Fruit fly (Drosophila melanogaster): ENCODE measurements around the gene SdicC.
"Not testable (repeated sequence)": the region's sequence is repeated elsewhere in the genome, so short reads cannot be mapped to it uniquely, and the experiment has no call there.

Gene SdicC

DNA sequence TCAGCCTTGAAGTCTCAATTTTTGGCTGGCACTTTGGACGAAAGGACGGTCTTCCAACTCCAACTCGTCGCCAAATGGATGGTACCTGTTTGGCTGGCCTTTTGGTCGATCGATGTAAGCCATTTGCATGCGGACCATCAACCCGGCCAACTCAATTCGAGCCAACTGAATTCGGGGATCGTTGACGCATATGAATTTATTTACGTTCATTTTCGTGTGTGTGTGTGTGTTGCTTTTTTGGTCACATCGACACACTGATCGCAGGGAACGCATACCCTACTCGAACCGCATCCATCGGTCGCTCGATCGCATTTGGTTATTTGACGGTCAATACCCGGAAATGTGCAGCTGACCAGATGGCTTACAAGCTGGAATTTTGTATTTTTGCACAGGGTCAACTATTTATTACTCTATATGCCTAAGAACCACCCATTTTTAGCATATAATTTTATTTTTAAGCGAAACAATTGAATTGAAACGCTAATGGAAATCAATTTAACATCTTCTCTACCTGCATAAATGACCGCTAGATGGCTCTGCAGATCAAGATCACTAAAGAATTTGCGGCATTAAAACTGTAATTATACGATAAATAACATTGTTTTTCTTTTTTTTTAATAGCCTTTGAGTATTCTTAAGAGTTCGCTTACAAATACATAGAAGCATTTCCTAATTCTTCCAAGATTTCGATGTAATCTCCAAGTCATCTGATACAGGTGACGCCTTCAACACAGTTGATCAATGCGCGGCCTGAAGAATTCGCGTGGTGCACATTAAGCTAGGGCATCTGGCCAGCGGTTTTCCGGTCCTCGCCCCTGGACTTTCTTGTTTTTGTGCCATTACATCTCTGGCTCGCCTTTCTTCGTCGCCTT is 21.9 kb upstream of the SdicC start:
- no peak for TF ChIP-seq Myc (optimal IDR thresholded peaks at IDR 0.05)
- no peak for TF ChIP-seq insv (optimal IDR thresholded peaks at IDR 0.05)
- no peak for TF ChIP-seq psq (optimal IDR thresholded peaks at IDR 0.05)
- no peak for TF ChIP-seq h (optimal IDR thresholded peaks at IDR 0.05)
- TF ChIP-seq ttk (optimal IDR thresholded peaks at IDR 0.05): no peak
- TF ChIP-seq Sin3A (optimal IDR thresholded peaks at IDR 0.05): no peak

DNA sequence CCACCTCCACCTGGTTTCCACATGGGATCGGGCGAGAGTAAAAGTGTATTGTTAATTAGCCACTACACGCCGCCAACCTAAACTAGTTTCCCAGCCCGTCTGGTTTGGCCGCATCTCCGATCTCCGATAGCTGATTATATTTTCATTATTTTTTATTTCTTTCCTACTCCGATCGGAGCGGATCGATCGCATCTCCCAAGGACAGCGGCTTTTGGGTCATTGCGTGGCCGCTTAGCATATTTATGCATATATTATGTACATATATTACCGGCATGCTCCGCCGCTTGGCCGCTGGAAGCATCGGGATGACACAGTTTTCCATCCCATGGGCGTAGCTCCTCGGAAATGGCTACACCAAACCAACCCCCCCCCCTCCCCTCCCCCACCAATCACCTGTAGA is 20.9 kb upstream of the SdicC start:
- TF ChIP-seq Myc (optimal IDR thresholded peaks at IDR 0.05) (no peak), insv (optimal IDR thresholded peaks at IDR 0.05) (no peak), h (optimal IDR thresholded peaks at IDR 0.05) (no peak), Sin3A (optimal IDR thresholded peaks at IDR 0.05) (no peak), psq (optimal IDR thresholded peaks at IDR 0.05) (no peak), ttk (optimal IDR thresholded peaks at IDR 0.05) (no peak)

DNA sequence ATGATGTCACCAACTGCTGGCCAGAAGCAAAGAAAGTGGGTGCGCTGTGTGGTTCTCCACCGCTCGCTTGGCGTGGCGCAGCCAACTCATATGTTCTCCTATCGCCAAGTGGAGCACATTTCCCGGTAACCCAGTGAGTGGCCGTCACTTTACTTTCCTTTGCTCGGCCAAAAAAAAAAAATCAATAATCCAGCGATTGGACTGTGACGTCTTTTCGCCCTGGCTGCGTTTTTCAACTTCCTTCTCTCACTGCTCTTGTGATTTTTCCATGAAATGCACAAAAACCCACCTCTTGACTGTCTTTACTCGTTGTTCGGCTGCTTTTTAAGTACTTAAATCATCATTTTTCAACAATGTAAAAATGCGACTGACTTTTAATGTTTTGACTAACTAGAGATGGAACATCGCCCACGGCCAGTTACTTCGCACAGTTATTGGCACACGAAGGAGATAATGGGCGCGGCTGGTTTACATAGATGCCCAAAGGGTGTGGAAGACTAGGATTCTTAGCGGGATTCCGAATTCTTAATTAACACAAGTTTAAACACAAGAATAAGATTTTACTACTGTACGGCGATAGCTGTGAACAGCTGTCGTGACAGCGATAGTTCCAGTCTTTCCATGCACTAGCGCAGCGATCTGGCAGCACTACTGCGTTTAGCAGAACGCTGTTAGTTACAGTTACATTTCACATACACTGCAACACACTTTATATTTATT is 18.9 kb upstream of the SdicC start, which contains the start of gene sw:
Gene sw, minus strand, starts transcription at position 589 of the 720 bp plus-strand sequence.
- TF ChIP-seq insv (optimal IDR thresholded peaks at IDR 0.05) (no peak), h (optimal IDR thresholded peaks at IDR 0.05) (no peak), psq (optimal IDR thresholded peaks at IDR 0.05) (no peak), Myc (optimal IDR thresholded peaks at IDR 0.05) (no peak), ttk (optimal IDR thresholded peaks at IDR 0.05) (no peak), Sin3A (optimal IDR thresholded peaks at IDR 0.05) (no peak)

DNA sequence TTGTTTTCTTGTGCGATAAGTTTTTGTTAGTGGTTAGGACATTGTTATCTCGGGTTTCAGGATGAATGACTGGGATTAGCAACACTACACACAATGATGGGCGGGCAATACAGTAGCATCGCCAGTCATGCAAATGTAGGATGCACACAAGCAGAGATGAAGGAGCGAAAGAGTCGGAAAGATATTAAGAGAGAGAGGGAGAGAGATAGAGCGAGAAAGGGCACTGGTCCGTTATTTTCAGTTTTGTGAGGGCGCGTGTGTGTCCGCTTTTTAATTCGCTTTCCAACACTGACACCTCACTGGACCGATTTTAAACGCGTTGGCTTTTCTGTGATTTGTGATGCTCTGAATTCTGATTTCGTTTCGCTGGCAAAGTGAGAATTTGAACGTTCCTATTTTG is 14.6 kb upstream of the SdicC start:
- TF ChIP-seq psq (optimal IDR thresholded peaks at IDR 0.05) (no peak), Myc (optimal IDR thresholded peaks at IDR 0.05) (no peak), ttk (optimal IDR thresholded peaks at IDR 0.05) (no peak), insv (optimal IDR thresholded peaks at IDR 0.05) (no peak), Sin3A (optimal IDR thresholded peaks at IDR 0.05) (no peak)

DNA sequence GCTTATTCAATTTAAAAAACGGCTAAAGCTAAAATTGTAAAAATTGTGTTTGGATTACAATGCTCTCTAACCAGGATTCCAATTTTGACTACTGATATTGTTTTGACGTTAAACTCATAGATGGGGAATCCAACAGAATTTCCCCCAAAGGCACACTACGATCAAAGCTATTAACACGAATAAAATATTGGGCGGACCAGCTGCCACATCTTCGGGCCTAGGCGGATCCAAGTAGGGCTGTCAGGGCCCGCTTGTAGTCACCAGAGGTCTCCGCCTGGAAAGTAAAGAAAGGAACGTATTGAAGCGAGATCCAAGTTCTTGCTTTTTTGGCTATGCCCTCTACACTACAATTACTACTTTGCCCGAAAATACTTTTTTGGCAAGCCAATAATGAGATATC is 7.9 kb upstream of the SdicC start, which contains the start of gene Sdic4:
Gene Sdic4, minus strand, starts transcription at position 101 of the 400 bp plus-strand sequence.
- not testable (repeated sequence) for TF ChIP-seq insv, Sin3A, ttk (optimal IDR thresholded peaks at IDR 0.05)

DNA sequence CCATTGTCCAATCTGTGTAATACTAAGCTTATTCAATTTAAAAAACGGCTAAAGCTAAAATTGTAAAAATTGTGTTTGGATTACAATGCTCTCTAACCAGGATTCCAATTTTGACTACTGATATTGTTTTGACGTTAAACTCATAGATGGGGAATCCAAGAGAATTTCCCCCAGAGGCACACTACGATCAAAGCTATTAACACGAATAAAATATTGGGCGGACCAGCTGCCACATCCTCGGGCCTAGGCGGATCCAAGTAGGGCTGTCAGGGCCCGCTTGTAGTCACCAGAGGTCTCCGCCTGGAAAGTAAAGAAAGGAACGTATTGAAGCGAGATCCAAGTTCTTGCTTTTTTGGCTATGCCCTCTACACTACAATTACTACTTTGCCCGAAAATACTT is 7.6 kb downstream of the SdicC start, which contains the start of gene SdicB:
Gene SdicB, minus strand, starts transcription at position 101 of the 400 bp plus-strand sequence.
- not testable (repeated sequence) for TF ChIP-seq Myc, Sin3A, psq (optimal IDR thresholded peaks at IDR 0.05)

DNA sequence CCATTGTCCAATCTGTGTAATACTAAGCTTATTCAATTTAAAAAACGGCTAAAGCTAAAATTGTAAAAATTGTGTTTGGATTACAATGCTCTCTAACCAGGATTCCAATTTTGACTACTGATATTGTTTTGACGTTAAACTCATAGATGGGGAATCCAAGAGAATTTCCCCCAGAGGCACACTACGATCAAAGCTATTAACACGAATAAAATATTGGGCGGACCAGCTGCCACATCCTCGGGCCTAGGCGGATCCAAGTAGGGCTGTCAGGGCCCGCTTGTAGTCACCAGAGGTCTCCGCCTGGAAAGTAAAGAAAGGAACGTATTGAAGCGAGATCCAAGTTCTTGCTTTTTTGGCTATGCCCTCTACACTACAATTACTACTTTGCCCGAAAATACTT is 15.2 kb downstream of the SdicC start, which contains the start of gene SdicA:
Gene SdicA, minus strand, starts transcription at position 101 of the 400 bp plus-strand sequence.
- TF ChIP-seq insv, psq, Myc (optimal IDR thresholded peaks at IDR 0.05): not testable (repeated sequence)

DNA sequence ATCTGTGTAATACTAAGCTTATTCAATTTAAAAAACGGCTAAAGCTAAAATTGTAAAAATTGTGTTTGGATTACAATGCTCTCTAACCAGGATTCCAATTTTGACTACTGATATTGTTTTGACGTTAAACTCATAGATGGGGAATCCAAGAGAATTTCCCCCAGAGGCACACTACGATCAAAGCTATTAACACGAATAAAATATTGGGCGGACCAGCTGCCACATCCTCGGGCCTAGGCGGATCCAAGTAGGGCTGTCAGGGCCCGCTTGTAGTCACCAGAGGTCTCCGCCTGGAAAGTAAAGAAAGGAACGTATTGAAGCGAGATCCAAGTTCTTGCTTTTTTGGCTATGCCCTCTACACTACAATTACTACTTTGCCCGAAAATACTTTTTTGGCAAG is 22.9 kb downstream of the SdicC start, which contains the start of gene Sdic3:
Gene Sdic3, minus strand, starts transcription at position 101 of the 400 bp plus-strand sequence.
- TF ChIP-seq ttk, Sin3A, h (optimal IDR thresholded peaks at IDR 0.05): not testable (repeated sequence)

DNA sequence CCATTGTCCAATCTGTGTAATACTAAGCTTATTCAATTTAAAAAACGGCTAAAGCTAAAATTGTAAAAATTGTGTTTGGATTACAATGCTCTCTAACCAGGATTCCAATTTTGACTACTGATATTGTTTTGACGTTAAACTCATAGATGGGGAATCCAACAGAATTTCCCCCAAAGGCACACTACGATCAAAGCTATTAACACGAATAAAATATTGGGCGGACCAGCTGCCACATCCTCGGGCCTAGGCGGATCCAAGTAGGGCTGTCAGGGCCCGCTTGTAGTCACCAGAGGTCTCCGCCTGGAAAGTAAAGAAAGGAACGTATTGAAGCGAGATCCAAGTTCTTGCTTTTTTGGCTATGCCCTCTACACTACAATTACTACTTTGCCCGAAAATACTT is 30.7 kb downstream of the SdicC start, which contains the start of gene Sdic2:
Gene Sdic2, minus strand, starts transcription at position 101 of the 400 bp plus-strand sequence.
- not testable (repeated sequence) for TF ChIP-seq Myc, ttk, Sin3A (optimal IDR thresholded peaks at IDR 0.05)

DNA sequence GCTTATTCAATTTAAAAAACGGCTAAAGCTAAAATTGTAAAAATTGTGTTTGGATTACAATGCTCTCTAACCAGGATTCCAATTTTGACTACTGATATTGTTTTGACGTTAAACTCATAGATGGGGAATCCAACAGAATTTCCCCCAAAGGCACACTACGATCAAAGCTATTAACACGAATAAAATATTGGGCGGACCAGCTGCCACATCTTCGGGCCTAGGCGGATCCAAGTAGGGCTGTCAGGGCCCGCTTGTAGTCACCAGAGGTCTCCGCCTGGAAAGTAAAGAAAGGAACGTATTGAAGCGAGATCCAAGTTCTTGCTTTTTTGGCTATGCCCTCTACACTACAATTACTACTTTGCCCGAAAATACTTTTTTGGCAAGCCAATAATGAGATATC is 38.5 kb downstream of the SdicC start, which contains the start of gene Sdic1:
Gene Sdic1, minus strand, starts transcription at position 101 of the 400 bp plus-strand sequence.
- not testable (repeated sequence) for TF ChIP-seq Sin3A, insv, ttk (optimal IDR thresholded peaks at IDR 0.05)

DNA sequence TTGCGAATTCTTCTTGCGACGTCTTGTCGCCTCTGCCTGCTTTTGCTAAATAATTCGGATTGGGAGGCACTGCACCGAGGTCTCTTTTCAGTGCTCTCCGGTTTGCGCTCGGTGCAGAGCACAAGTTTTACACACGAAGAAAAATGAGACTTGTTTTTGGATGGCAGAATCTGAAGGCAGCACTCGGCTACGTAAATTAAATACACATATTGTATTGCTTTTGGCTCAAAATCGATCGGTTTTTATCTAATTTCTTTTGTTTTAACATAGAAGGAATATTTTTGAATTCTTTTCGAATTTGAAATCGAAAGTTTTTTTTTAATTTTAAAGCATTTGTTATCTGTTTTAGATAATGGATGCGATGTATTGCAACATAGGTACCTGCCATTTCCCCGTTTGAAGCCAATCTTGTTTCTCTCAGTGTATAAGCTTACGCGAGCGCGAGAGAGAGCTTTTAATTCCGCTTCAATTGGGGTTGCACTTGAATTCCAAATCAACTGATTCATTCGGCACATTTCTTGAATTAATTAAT is 43.5 kb downstream of the SdicC start, which contains the start of gene AnxB10:
Gene AnxB10, minus strand, starts transcription at position 51 of the 532 bp plus-strand sequence.
- TF ChIP-seq Sin3A (optimal IDR thresholded peaks at IDR 0.05) (no peak), h (optimal IDR thresholded peaks at IDR 0.05) (no peak)

DNA sequence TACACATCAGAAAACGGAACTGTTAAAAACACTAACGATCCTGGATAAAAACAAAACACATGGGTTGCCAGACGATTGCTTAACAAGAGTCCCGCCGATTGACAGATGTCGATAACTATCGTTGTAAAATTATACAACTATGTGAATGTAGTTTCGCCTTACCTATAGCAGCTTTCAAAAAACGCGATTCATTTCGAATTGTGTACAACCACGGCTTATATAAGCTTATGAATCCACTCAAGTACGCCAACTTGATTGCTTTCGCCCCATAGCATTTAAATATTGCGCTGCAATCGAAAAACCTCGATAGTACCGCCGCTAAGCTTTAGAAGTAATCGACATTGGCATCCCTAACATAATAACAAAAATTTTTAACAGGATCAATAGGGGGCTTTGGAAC is 47.2 kb downstream of the SdicC start, which contains the start of the genes CG9581 and CG9578:
Gene CG9581, minus strand, starts transcription at position 84 of the 400 bp plus-strand sequence.
Gene CG9578, plus strand, starts transcription at position 325 of the 400 bp plus-strand sequence.
- TF ChIP-seq Myc (optimal IDR thresholded peaks at IDR 0.05): no peak
- TF ChIP-seq psq (optimal IDR thresholded peaks at IDR 0.05): no peak
- TF ChIP-seq h (optimal IDR thresholded peaks at IDR 0.05): no peak
- TF ChIP-seq Sin3A (optimal IDR thresholded peaks at IDR 0.05): no peak
- no peak for TF ChIP-seq insv (optimal IDR thresholded peaks at IDR 0.05)
- TF ChIP-seq ttk (optimal IDR thresholded peaks at IDR 0.05): no peak

Data from Kc167 (cell line).